Fruit fly (Drosophila melanogaster) whole organism, prepupa: ENCODE results near the gene GstD3.
A peak's percentile ranks its signal among the peaks of the same experiment; 100 is the strongest.

Experiments used
- Blimp-1 ChIP-seq: fragments of 200-800 bp; sonication (Bioruptor generic); optimal IDR thresholded peaks from 3 replicates; lab custom pipeline; 2017; ENCODE audit warnings: missing biosample characterization, missing genetic modification characterization, mild to moderate bottlenecking, moderate library complexity, missing genetic modification reagents
- CG11762 ChIP-seq: fragments of 200-800 bp; sonication (Bioruptor generic); optimal IDR thresholded peaks from 3 replicates; lab custom pipeline; 2016; ENCODE audit warnings: missing biosample characterization, missing genetic modification characterization; ENCODE audit not compliant: insufficient read depth
- CG3032 ChIP-seq: fragments of 200-800 bp; optimal IDR thresholded peaks from 2 replicates; lab custom pipeline; 2019; ENCODE audit warnings: missing biosample characterization, mild to moderate bottlenecking, missing genetic modification characterization, moderate library complexity
- CG32006 ChIP-seq: fragments of 200-800 bp; sonication (Bioruptor generic); optimal IDR thresholded peaks from 3 replicates; lab custom pipeline; 2017; ENCODE audit warnings: missing biosample characterization, mild to moderate bottlenecking, missing genetic modification characterization
- CG3919 ChIP-seq: fragments of 200-800 bp; sonication (Bioruptor generic); optimal IDR thresholded peaks from 3 replicates; lab custom pipeline; 2016; ENCODE audit warnings: missing biosample characterization, missing genetic modification characterization
- CG6163 ChIP-seq: fragments of 200-800 bp; sonication (Bioruptor generic); IDR thresholded peaks from 3 replicates; pipeline ENCODE4 v1.3.6; 2022; ENCODE audit warnings: missing biosample characterization, missing genetic modification characterization
- CG6276 ChIP-seq: fragments of 200-800 bp; sonication (Bioruptor generic); optimal IDR thresholded peaks from 2 replicates; lab custom pipeline; 2017; ENCODE audit warnings: missing biosample characterization, mild to moderate bottlenecking, missing genetic modification characterization
- CG6792 ChIP-seq: fragments of 200-800 bp; sonication (Bioruptor generic); optimal IDR thresholded peaks from 3 replicates; lab custom pipeline; 2016; ENCODE audit warnings: missing biosample characterization, missing genetic modification characterization
- CG6854 ChIP-seq: fragments of 200-800 bp; sonication (Bioruptor generic); optimal IDR thresholded peaks from 2 replicates; lab custom pipeline; 2017; ENCODE audit warnings: missing biosample characterization, mild to moderate bottlenecking, missing genetic modification characterization
- CG8119 ChIP-seq: fragments of 200-800 bp; sonication (Bioruptor generic); IDR thresholded peaks from 3 replicates; pipeline ENCODE4 v1.3.6; 2022; ENCODE audit warnings: missing biosample characterization, missing genetic modification characterization
- CG8319 ChIP-seq: fragments of 200-800 bp; sonication (Bioruptor generic); optimal IDR thresholded peaks from 3 replicates; lab custom pipeline; 2016; ENCODE audit warnings: missing biosample characterization, missing genetic modification characterization
- Eip78C ChIP-seq: fragments of 200-800 bp; sonication (Bioruptor generic); peaks from one replicate; lab custom pipeline; 2016; ENCODE audit warnings: missing biosample characterization, missing genetic modification characterization
- Eip93F ChIP-seq: fragments of 200-800 bp; sonication (Bioruptor generic); optimal IDR thresholded peaks from 2 replicates; lab custom pipeline; 2016; ENCODE audit warnings: missing biosample characterization, mild to moderate bottlenecking, missing genetic modification characterization
- Ets96B ChIP-seq: fragments of 200-800 bp; optimal IDR thresholded peaks from 2 replicates; lab custom pipeline; 2019; ENCODE audit warnings: missing biosample characterization, mild to moderate bottlenecking, missing genetic modification characterization, moderate library complexity
- Hr38 ChIP-seq: sonication (Bioruptor generic); optimal IDR thresholded peaks from 2 replicates; lab custom pipeline; 2016; ENCODE audit warnings: missing biosample characterization, missing genetic modification characterization
- Hr4 ChIP-seq: fragments of 200-800 bp; sonication (Bioruptor generic); optimal IDR thresholded peaks from 3 replicates; lab custom pipeline; 2016; ENCODE audit warnings: missing biosample characterization, missing genetic modification characterization
- Met ChIP-seq: fragments of 200-800 bp; sonication (Bioruptor generic); optimal IDR thresholded peaks from 3 replicates; lab custom pipeline; 2016; ENCODE audit warnings: missing biosample characterization, missing genetic modification characterization
- Smox ChIP-seq: fragments of 200-800 bp; sonication (Bioruptor generic); optimal IDR thresholded peaks from 3 replicates; lab custom pipeline; 2016; ENCODE audit warnings: missing biosample characterization, missing genetic modification characterization
- Sox15 ChIP-seq: fragments of 200-800 bp; sonication (Bioruptor generic); optimal IDR thresholded peaks from 3 replicates; lab custom pipeline; 2016; ENCODE audit warnings: missing biosample characterization, missing genetic modification characterization
- acj6 ChIP-seq: fragments of 200-800 bp; sonication (Bioruptor generic); optimal IDR thresholded peaks from 3 replicates; lab custom pipeline; 2016; ENCODE audit warnings: missing biosample characterization, missing genetic modification characterization
- dsx ChIP-seq: fragments of 200-800 bp; optimal IDR thresholded peaks from 3 replicates; lab custom pipeline; 2019; ENCODE audit warnings: missing biosample characterization, mild to moderate bottlenecking, missing genetic modification characterization, moderate library complexity; ENCODE audit not compliant: poor library complexity, severe bottlenecking
- eg ChIP-seq: fragments of 200-800 bp; sonication (Bioruptor generic); IDR thresholded peaks from 3 replicates; pipeline ENCODE4 v1.3.6; 2022; ENCODE audit warnings: missing biosample characterization, missing genetic modification characterization
- esn ChIP-seq: fragments of 200-800 bp; sonication (Bioruptor generic); optimal IDR thresholded peaks from 2 replicates; lab custom pipeline; 2016; ENCODE audit warnings: missing biosample characterization, mild to moderate bottlenecking, missing genetic modification characterization, moderate library complexity
- fd59A ChIP-seq: fragments of 200-800 bp; sonication (Bioruptor generic); optimal IDR thresholded peaks from 2 replicates; lab custom pipeline; 2017; ENCODE audit warnings: missing biosample characterization, mild to moderate bottlenecking, missing genetic modification characterization, missing genetic modification reagents
- fkh ChIP-seq: fragments of 200-800 bp; sonication (Bioruptor generic); optimal IDR thresholded peaks from 3 replicates; lab custom pipeline; 2017; ENCODE audit warnings: missing biosample characterization, mild to moderate bottlenecking, missing genetic modification characterization, moderate library complexity
- pdm3 ChIP-seq: fragments of 200-800 bp; sonication (Bioruptor generic); optimal IDR thresholded peaks from 3 replicates; lab custom pipeline; 2016; ENCODE audit warnings: missing biosample characterization, missing genetic modification characterization
- ss ChIP-seq, 2 experiments: fragments of 200-800 bp; sonication (Bioruptor generic); optimal IDR thresholded peaks; 2 replicates in 1 of 2; 3 replicates in 1 of 2; lab custom pipeline; 2017 to 2018; ENCODE audit warnings: mild to moderate bottlenecking in 2 of 2, missing biosample characterization in 2 of 2, missing genetic modification characterization in 2 of 2, moderate library complexity in 1 of 2
- svp ChIP-seq: fragments of 200-800 bp; sonication (Bioruptor generic); peaks from one replicate; lab custom pipeline; 2016; ENCODE audit warnings: missing biosample characterization, missing genetic modification characterization
- vri ChIP-seq: fragments of 200-800 bp; sonication (Bioruptor generic); optimal IDR thresholded peaks from 3 replicates; lab custom pipeline; 2016; ENCODE audit warnings: missing biosample characterization, mild to moderate bottlenecking, missing genetic modification characterization

Gene GstD3

DNA sequence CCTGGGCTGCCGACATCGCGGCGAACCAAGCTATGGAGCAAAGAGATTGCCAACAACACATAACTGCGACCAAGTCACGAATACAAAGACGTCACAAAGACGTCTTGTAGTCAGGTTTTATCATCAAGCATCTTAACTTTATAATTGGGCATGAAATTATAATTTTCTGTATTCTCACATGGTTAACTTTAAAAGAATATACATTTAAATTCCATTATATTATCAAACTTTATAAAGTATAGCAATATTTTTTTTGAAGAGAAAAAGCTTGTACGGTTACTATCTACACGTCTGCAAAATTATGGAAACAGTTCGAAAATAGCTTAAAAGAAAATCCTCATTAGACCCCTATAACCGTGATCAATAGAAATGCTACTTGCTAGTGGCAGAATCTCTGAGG, 20.9 kb upstream of the GstD3 start, which contains the start of gene CG10041:
Gene CG10041, minus strand, starts transcription at position 101 of the 400 bp plus-strand sequence.
- no peak for TF ChIP-seq CG32006

DNA sequence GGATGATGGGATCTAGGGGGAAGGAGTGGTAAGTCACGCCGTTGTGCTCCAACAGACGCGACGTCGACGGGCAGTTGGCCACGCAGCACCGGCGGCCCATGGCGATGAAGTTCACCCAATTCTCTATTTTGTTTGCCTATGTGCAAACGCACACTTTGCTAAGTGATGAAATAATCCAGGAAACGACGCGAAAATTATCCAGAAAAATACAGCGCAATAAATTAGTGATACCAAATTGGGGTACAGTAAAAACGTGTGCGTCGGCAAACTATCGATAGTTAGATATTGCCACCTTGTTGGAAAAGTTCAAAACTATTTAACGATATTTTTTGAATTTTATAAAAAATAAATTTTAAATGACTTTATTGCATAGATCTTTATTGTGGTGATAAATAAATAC, 16.8 kb upstream of the GstD3 start, which contains the start of gene MBD-R2:
Gene MBD-R2, minus strand, starts transcription at position 222 of the 400 bp plus-strand sequence.
- no peak for TF ChIP-seq ss (GFP tag; optimal IDR thresholded peaks at IDR 0.05; lab: Kevin White, UChicago)
- TF ChIP-seq esn (GFP tag; lab: Kevin White, UChicago): peak; percentile 8
- no peak for TF ChIP-seq Hr38 (GFP tag; lab: Kevin White, UChicago)
- TF ChIP-seq CG6163 (GFP tag; lab: Robert Waterston, UW): no peak
- no peak for TF ChIP-seq fd59A

DNA sequence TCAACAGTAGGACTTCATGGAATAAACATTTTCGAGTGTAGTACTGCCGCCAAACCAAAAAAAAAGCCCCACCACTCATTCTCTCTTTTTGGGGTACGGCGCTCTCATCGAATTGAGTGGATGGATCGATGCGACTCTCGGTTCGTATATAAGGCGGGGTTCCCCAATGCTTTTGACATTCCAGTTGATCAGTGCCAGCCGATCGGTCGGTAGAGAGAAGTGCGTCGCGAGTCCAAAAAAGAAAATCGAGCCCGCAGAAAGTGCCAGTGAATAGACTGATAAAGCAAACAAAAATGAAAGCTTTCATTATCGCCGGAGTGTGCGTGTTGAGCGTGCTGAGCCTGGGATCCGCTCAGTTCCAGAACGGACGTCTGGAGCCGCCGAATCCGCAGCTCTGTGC, 13.0 kb upstream of the GstD3 start, which contains the start of gene CG4115:
Gene CG4115, plus strand, starts transcription at position 172 of the 400 bp plus-strand sequence.
- TF ChIP-seq Eip78C (GFP tag; lab: Kevin White, UChicago) (peak; percentile 57), Ets96B (tag; lab: Kevin White, UChicago) (no peak), Blimp-1 (peak; percentile 75), CG6854 (GFP tag; lab: Kevin White, UChicago) (peak; percentile 26), CG3919 (GFP tag; lab: Kevin White, UChicago) (peak; percentile 1), vri (GFP tag; lab: Kevin White, UChicago) (no peak)

DNA sequence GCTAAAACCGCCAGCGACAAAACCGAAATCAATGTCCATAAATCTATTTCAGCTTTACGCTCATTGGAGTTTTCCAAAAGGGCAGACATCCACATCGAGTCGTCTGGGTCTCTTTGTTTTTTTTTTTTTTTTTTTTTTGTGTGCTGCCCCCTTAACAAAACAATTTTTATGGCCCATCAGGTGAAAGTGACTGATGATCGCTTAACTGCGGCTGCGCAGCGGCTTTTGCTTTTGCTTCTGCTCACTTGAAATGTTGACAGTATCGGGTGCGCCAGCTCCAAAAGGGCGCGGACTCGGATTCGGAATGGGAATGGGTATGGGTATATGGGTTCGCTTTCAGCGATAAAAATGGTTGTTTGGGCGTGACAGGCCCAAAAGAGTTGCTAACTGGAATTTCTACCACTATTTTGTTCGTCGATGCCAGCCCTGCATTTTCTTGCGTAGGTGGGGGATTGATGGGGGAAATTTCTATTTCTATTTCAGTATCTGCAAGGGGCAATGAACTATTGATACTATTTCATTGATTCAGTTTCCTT, 10.8 kb upstream of the GstD3 start:
- TF ChIP-seq Hr4 (GFP tag; lab: Kevin White, UChicago) (no peak), fkh (no peak), CG11762 (GFP tag; lab: Kevin White, UChicago) (no peak), CG8319 (GFP tag; lab: Kevin White, UChicago) (no peak), CG6276 (GFP tag; lab: Kevin White, UChicago) (no peak), eg (GFP tag; lab: Robert Waterston, UW) (no peak), acj6 (GFP tag; lab: Kevin White, UChicago) (no peak), svp (GFP tag; lab: Kevin White, UChicago) (no peak), Sox15 (GFP tag; lab: Kevin White, UChicago) (no peak), pdm3 (GFP tag; lab: Kevin White, UChicago) (no peak), Met (GFP tag; lab: Kevin White, UChicago) (no peak), Smox (GFP tag; lab: Kevin White, UChicago) (no peak), CG6792 (no peak), CG32006 (no peak), Eip93F (GFP tag; lab: Kevin White, UChicago) (no peak), CG8119 (GFP tag; lab: Robert Waterston, UW) (no peak), CG3032 (tag; lab: Kevin White, UChicago) (no peak)

DNA sequence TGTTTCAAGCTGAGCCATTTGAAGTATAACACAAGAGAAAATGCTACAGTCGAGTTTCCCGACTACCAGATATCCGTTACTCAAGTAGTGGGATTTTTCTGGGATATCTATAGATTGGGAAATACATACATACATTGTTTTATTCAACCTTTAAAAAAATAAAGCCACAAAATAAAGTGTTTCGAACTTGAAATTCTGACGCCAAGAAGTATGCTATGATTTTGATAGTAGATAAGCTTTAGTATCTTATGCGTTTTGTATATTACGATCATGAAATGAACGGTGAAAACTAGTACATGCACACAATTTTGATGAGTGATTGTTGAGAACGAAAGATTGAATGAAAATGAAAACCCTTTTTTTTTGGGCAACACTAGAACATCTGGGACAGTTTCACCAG, 9.3 kb upstream of the GstD3 start:
- TF ChIP-seq dsx (GFP tag; lab: Kevin White, UChicago): peak; percentile 50
- no peak for TF ChIP-seq Blimp-1

DNA sequence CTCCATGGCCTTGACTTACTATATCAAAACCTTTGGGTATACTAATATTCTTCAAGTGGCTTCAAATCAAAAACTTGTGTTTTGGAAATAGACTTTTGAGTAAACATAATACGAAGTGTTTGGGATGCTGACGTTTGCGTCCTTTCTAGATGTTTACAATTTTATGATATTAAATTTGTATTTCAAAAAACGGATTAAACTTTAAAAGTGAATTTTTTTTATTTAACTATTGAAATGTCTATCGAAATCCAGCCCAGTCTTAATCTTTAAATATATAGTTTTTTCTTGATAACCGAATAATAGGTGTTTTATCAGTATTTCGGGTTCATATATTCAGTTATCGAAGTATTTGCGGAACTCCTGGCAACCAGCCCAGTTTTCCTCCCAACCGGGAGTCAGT, 8.3 kb upstream of the GstD3 start, which contains the start of gene Tim17a1:
Gene Tim17a1, minus strand, starts transcription at position 101 of the 400 bp plus-strand sequence.
- TF ChIP-seq CG3919 (GFP tag; lab: Kevin White, UChicago) (no peak), CG6276 (GFP tag; lab: Kevin White, UChicago) (no peak)
- TF ChIP-seq, all 60 proteins: peak for 0
